Worm (Caenorhabditis elegans): ENCODE measurements around the gene mca-1.

mca-1 gene

ce11 chrIV:9634848-9635247 is at the start of gene mca-1:
Gene mca-1 (minus strand): TSS chrIV:9634948.
- TF ChIP-seq lsy-12 (tag; optimal IDR thresholded peaks at IDR 0.05) (no peak), egl-27 (tag; optimal IDR thresholded peaks at IDR 0.05) (no peak), mdl-1 (tag; optimal IDR thresholded peaks at IDR 0.05) (no peak), ztf-4 (tag; optimal IDR thresholded peaks at IDR 0.05) (no peak), nhr-76 (tag; optimal IDR thresholded peaks at IDR 0.05) (no peak), nhr-77 (tag; optimal IDR thresholded peaks at IDR 0.05) (no peak), nhr-23 (tag; optimal IDR thresholded peaks at IDR 0.05) (no peak), ceh-82 (tag; optimal IDR thresholded peaks at IDR 0.05) (no peak), nfya-1 (tag; optimal IDR thresholded peaks at IDR 0.05; ENCODE audit: insufficient read depth) (no peak), skn-1 (tag; optimal IDR thresholded peaks at IDR 0.05) (no peak), hmg-11 (tag; optimal IDR thresholded peaks at IDR 0.05) (no peak), eor-1 (tag; optimal IDR thresholded peaks at IDR 0.05) (no peak), nhr-43 (tag; optimal IDR thresholded peaks at IDR 0.05; ENCODE audit: poor library complexity, severe bottlenecking) (no peak), elt-2 (tag; optimal IDR thresholded peaks at IDR 0.05) (no peak), mml-1 (tag; optimal IDR thresholded peaks at IDR 0.05) (no peak), aly-2 (tag; optimal IDR thresholded peaks at IDR 0.05) (no peak)

DNA sequence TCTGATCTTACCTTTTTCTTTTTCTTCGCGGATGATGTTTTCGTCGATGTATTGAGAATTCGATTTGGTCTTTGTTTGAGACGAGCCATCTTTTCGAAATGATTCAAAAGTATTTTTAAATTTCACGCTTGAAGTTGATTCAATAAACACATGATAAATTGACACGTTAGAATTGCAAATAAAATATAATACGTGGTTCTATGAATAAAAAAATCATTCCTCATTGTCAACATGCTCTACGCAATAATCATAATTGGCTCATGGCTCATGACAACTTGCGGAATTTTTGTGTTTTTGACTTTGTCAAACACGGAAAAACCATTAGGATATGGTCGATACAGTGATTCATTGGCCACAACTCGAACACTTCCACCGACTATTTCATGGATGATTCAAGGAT is 48.7 kb upstream of the mca-1 start, which contains the start of the genes htas-1 and ZK1251.3:
Gene htas-1 (minus strand): TSS at position 101 of the 400 bp plus-strand sequence.
Gene ZK1251.3 (plus strand): TSS at position 226 of the 400 bp plus-strand sequence.
- TF ChIP-seq ceh-9 (tag; optimal IDR thresholded peaks at IDR 0.05), result no peak
- TF ChIP-seq elt-3 (tag; optimal IDR thresholded peaks at IDR 0.05), result no peak
- no peak for TF ChIP-seq ZK546.5 (tag; optimal IDR thresholded peaks at IDR 0.05)
- no peak for TF ChIP-seq unc-62 (GFP tag; optimal IDR thresholded peaks at IDR 0.05)
- TF ChIP-seq fkh-2 (tag; optimal IDR thresholded peaks at IDR 0.05), result no peak
- no peak for TF ChIP-seq nhr-12 (tag; optimal IDR thresholded peaks at IDR 0.05)
- no peak for TF ChIP-seq pqm-1 (tag; optimal IDR thresholded peaks at IDR 0.05)
- no peak for TF ChIP-seq pha-4 (tag; optimal IDR thresholded peaks at IDR 0.05)
- TF ChIP-seq lin-39 (tag; optimal IDR thresholded peaks at IDR 0.05), result no peak
- no peak for TF ChIP-seq daf-12 (tag; optimal IDR thresholded peaks at IDR 0.05)
- TF ChIP-seq jun-1 (tag; optimal IDR thresholded peaks at IDR 0.05), result no peak
- TF ChIP-seq zag-1 (tag; optimal IDR thresholded peaks at IDR 0.05), result no peak
- no peak for TF ChIP-seq nhr-25 (tag; optimal IDR thresholded peaks at IDR 0.05)
- no peak for TF ChIP-seq nhr-23 (tag; optimal IDR thresholded peaks at IDR 0.05)
- TF ChIP-seq ztf-11 (tag; optimal IDR thresholded peaks at IDR 0.05), result no peak
- TF ChIP-seq ceh-28 (tag; optimal IDR thresholded peaks at IDR 0.05), result no peak
- TF ChIP-seq skn-1 (tag; optimal IDR thresholded peaks at IDR 0.05), result no peak
- no peak for TF ChIP-seq elt-1 (tag; optimal IDR thresholded peaks at IDR 0.05)
- TF ChIP-seq egl-5 (tag; optimal IDR thresholded peaks at IDR 0.05), result no peak

ce11 chrIV:9682514-9682913 is 47.8 kb upstream of the mca-1 start, which contains the start of gene ins-7:
Gene ins-7 (minus strand): TSS chrIV:9682845.
- TF ChIP-seq aly-2 (tag; optimal IDR thresholded peaks at IDR 0.05) (no peak), hmg-11 (tag; optimal IDR thresholded peaks at IDR 0.05) (no peak), elt-2 (tag; optimal IDR thresholded peaks at IDR 0.05) (peak; percentile 91), nhr-28 (tag; optimal IDR thresholded peaks at IDR 0.05) (no peak), pqm-1 (tag; optimal IDR thresholded peaks at IDR 0.05) (peak; percentile 34), eor-1 (tag; optimal IDR thresholded peaks at IDR 0.05) (no peak)

ce11 chrIV:9680841-9681240 is 46.1 kb upstream of the mca-1 start, which contains the start of gene ins-8:
Gene ins-8 (minus strand): TSS chrIV:9680941.
- TF ChIP-seq ZK546.5 (tag; optimal IDR thresholded peaks at IDR 0.05) (no peak), lsy-12 (tag; optimal IDR thresholded peaks at IDR 0.05) (no peak), nhr-237 (tag; optimal IDR thresholded peaks at IDR 0.05) (no peak), nhr-77 (tag; optimal IDR thresholded peaks at IDR 0.05) (no peak), nhr-23 (tag; optimal IDR thresholded peaks at IDR 0.05) (no peak), lin-15B (tag; optimal IDR thresholded peaks at IDR 0.05) (no peak)

DNA sequence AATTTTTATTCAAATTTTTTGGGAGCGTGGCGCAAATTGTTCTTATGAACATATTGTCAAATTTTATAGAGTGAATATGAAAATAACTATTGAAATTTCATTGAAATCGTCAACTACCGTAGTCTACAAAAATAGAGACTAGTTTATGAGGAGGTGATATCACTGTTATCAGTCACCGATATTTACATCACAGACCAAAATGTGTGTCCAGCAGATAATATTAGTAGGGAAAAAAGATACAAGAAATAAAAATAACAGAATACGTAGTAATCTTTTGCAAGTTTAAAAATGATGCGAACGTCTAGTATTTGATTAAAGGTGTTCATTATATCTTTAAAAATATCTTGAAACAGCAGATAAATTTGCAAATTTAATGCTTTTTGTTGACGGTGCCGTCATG is 44.5 kb upstream of the mca-1 start:
- TF ChIP-seq egl-27 (tag; optimal IDR thresholded peaks at IDR 0.05) (no peak), nhr-76 (tag; optimal IDR thresholded peaks at IDR 0.05) (no peak), mdl-1 (tag; optimal IDR thresholded peaks at IDR 0.05) (no peak), elt-2 (tag; optimal IDR thresholded peaks at IDR 0.05) (peak; percentile 3), fkh-2 (tag; optimal IDR thresholded peaks at IDR 0.05) (no peak), ztf-11 (tag; optimal IDR thresholded peaks at IDR 0.05) (no peak)
